Fruit fly (Drosophila melanogaster): ENCODE measurements around the gene CG46435.

Gene CG46435

DNA sequence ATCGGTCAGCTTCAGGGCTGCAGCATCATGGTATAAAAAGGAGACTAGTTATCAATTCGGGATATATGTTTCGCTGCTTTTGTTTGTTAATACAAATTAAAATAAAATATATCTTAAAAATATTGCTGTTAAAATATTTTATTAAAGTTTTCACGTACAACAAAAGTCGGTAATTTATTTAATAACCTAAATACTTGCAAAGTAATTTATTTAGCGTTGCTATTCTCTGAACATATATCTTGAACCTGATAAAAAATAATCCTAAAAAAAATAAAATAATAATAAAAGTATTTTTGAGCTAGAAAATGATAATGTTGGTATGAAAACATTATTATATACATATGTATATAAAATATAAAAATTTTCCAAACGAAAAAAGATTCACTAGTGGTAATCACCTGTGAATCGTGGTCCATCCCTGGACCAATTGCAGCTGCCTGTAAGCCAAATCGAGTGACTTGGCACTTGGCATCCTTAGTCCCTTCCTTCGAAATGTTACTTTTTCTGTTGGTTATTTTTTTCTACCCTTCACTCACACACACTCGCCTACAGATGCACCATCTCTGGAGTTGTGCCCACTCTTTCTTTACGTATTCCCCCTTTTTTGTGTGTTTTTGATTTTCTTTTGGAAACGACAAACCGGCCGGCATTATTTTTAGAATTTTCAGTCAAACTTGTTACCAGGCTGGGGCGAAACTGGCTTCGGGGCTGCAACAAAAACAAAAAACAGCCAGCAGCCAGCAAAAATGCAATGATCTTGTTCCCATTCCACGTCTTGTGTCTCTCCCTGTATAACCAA lies 12.5 kb downstream of the CG46435 start (continued):
- no peak for TF ChIP-seq CG11247 (GFP tag; IDR thresholded peaks at IDR 0.05)
- TF ChIP-seq CG6175 (GFP tag; IDR thresholded peaks at IDR 0.05), result no peak
- no peak for TF ChIP-seq org-1 (GFP tag; optimal IDR thresholded peaks at IDR 0.05)
- peak; percentile 24 for TF ChIP-seq CG16815 (GFP tag; optimal IDR thresholded peaks at IDR 0.05)
- peak in 1 of 3 experiments; percentile 9 for TF ChIP-seq Stat92E (GFP tag; optimal IDR thresholded peaks at IDR 0.05)
- peak; percentile 33 for TF ChIP-seq CG13775 (GFP tag; optimal IDR thresholded peaks at IDR 0.05)
- TF ChIP-seq CG30020 (tag; optimal IDR thresholded peaks at IDR 0.05), result peak; percentile 21
- TF ChIP-seq CG4404 (GFP tag; IDR thresholded peaks at IDR 0.05), result peak; percentile 45
- TF ChIP-seq CG8944 (GFP tag; optimal IDR thresholded peaks at IDR 0.05), result no peak
- peak; percentile 58 for TF ChIP-seq gsb-n (tag; optimal IDR thresholded peaks at IDR 0.05)
- TF ChIP-seq Max (GFP tag; optimal IDR thresholded peaks at IDR 0.05), result no peak
- no peak for TF ChIP-seq klu (GFP tag; IDR thresholded peaks at IDR 0.05)
- TF ChIP-seq en (GFP tag; optimal IDR thresholded peaks at IDR 0.05), result no peak
- TF ChIP-seq ftz-f1 (GFP tag; optimal IDR thresholded peaks at IDR 0.05), result no peak
- TF ChIP-seq gem (tag; optimal IDR thresholded peaks at IDR 0.05), result peak; percentile 64
- no peak for TF ChIP-seq CG11085 (GFP tag; IDR thresholded peaks at IDR 0.05)
- TF ChIP-seq CG14710 (tag; optimal IDR thresholded peaks at IDR 0.05), result peak; percentile 63

DNA sequence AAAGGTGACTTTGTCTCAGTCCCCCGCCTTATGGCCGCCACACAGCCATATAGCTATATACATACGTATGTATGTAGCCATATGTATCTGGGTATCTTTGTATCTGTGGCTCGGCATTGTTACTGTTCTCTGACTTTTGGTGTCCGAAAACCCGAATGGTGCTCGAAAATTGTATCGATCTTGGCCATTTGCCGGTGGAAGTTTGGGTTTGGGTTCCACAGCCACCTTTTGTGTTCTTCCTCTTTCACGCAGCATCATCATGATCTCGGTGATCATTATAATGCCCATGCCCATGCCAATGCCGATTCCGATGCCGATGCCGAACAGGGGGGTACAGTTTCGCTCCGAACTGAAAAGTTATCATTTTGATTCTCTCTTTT lies 13.1 kb downstream of the CG46435 start:
- TF ChIP-seq wdn (GFP tag; IDR thresholded peaks at IDR 0.05), result peak; percentile 5; the same call in 1 of the 2 replicates
- peak; percentile 92 for TF ChIP-seq CG13894 (tag; optimal IDR thresholded peaks at IDR 0.05)
- peak; percentile 23; the same call in 1 of the 2 replicates for TF ChIP-seq onecut (GFP tag; IDR thresholded peaks at IDR 0.05)
- no peak for TF ChIP-seq sisA (GFP tag; IDR thresholded peaks at IDR 0.05)
- peak in 1 of 2 experiments; percentile 66 for TF ChIP-seq tll (GFP tag; optimal IDR thresholded peaks at IDR 0.05)
- no peak for TF ChIP-seq CG16813 (GFP tag; IDR thresholded peaks at IDR 0.05; ENCODE audit: partially characterized antibody)
- peak; percentile 85 for TF ChIP-seq CG12769 (tag; optimal IDR thresholded peaks at IDR 0.05)
- no peak for TF ChIP-seq tna (GFP tag; IDR thresholded peaks at IDR 0.05; ENCODE audit: partially characterized antibody)
- TF ChIP-seq usp (GFP tag; optimal IDR thresholded peaks at IDR 0.05), result no peak
- TF ChIP-seq D (optimal IDR thresholded peaks at IDR 0.05), result peak; percentile 85
- no peak for TF ChIP-seq D (GFP tag; optimal IDR thresholded peaks at IDR 0.05)
- TF ChIP-seq pros (GFP tag; optimal IDR thresholded peaks at IDR 0.05), result peak; percentile 68
- peak; percentile 28 for TF ChIP-seq lbe (GFP tag; optimal IDR thresholded peaks at IDR 0.05)
- peak; percentile 51 for TF ChIP-seq CG10543 (GFP tag; optimal IDR thresholded peaks at IDR 0.05)
- TF ChIP-seq CG8944 (GFP tag; optimal IDR thresholded peaks at IDR 0.05), result no peak
- TF ChIP-seq Deaf1 (tag; optimal IDR thresholded peaks at IDR 0.05), result peak; percentile 64
- peak; percentile 97 for TF ChIP-seq kni (GFP tag; optimal IDR thresholded peaks at IDR 0.05)
- peak; percentile 69 for TF ChIP-seq sens (GFP tag)
- TF ChIP-seq eyg (GFP tag; optimal IDR thresholded peaks at IDR 0.05), result no peak
- TF ChIP-seq Scr (GFP tag; IDR thresholded peaks at IDR 0.05; ENCODE audit: partially characterized antibody), result 0 out of 2 replicates have a peak, but pooled peaks have one; percentile 10
- peak; percentile 21 for TF ChIP-seq sug (tag; optimal IDR thresholded peaks at IDR 0.05)
- peak; percentile 68 for TF ChIP-seq cg (GFP tag; optimal IDR thresholded peaks at IDR 0.05)
- no peak for TF ChIP-seq CG14441 (GFP tag; IDR thresholded peaks at IDR 0.05)
- TF ChIP-seq CG13424 (tag; optimal IDR thresholded peaks at IDR 0.05), result no peak
- peak; percentile 84 for TF ChIP-seq Lpt (GFP tag; optimal IDR thresholded peaks at IDR 0.05)
- TF ChIP-seq CG17385 (GFP tag; optimal IDR thresholded peaks at IDR 0.05), result peak; percentile 82

Data from whole organism, embryonic.